Worm (Caenorhabditis elegans) whole organism, midembryonic: Measurements from ENCODE around the gene his-70.

Source experiments
- T22C8.4 ChIP-seq: fragments of 200-800 bp; sonication (Bioruptor generic); IDR thresholded peaks from 2 replicates; pipeline ENCODE4 v1.3.6; 2022; ENCODE audit warnings: missing genetic modification characterization, missing compliant biosample characterization
- cog-1 ChIP-seq: sonication (generic microtip); optimal IDR thresholded peaks from 2 replicates; lab custom pipeline; 2016; ENCODE audit warnings: missing genetic modification characterization, missing compliant biosample characterization
- flt-1 ChIP-seq: fragments of 200-800 bp; sonication (Bioruptor generic); IDR thresholded peaks from 2 replicates; pipeline ENCODE4 v1.3.6; 2022; ENCODE audit warnings: missing genetic modification characterization, missing compliant biosample characterization
- klf-2 ChIP-seq: fragments of 200-800 bp; sonication (Bioruptor generic); conservative IDR thresholded peaks from 2 replicates; pipeline ENCODE4 v1.3.6; 2022; ENCODE audit warnings: missing genetic modification reagents, missing genetic modification characterization, missing compliant biosample characterization
- med-1 ChIP-seq: sonication (generic microtip); optimal IDR thresholded peaks from 2 replicates; lab custom pipeline; 2017; ENCODE audit warnings: missing genetic modification characterization, mild to moderate bottlenecking, missing compliant biosample characterization, antibody characterized with exemption, missing genetic modification reagents; ENCODE audit not compliant: insufficient read depth
- ref-1 ChIP-seq: fragments of 200-800 bp; sonication (Bioruptor generic); conservative IDR thresholded peaks from 2 replicates; pipeline ENCODE4 v1.3.6; 2022; ENCODE audit warnings: missing genetic modification reagents, missing genetic modification characterization, missing compliant biosample characterization
- tab-1 ChIP-seq: fragments of 200-800 bp; sonication (Bioruptor generic); IDR thresholded peaks from 2 replicates; pipeline ENCODE4 v1.3.6; 2022; ENCODE audit warnings: missing genetic modification characterization, missing compliant biosample characterization
- ztf-23 ChIP-seq: fragments of 200-800 bp; sonication (Bioruptor generic); IDR thresholded peaks from 2 replicates; pipeline ENCODE4 v1.3.6; 2022; ENCODE audit warnings: missing genetic modification reagents, missing genetic modification characterization, missing compliant biosample characterization
- ztf-29 ChIP-seq: fragments of 200-800 bp; sonication (Bioruptor generic); IDR thresholded peaks from 2 replicates; pipeline ENCODE4 v1.3.6; 2022; ENCODE audit warnings: missing genetic modification reagents, missing genetic modification characterization, missing compliant biosample characterization

Gene his-70

ce11 chrIII:4096370-4096842 lies 36.5 kb upstream of the his-70 start:
- TF ChIP-seq klf-2 (no peak), ztf-29 (GFP tag; lab: Robert Waterston, UW) (no peak), flt-1 (GFP tag; lab: Robert Waterston, UW) (no peak), med-1 (GFP tag; lab: Kevin White, UChicago) (no peak), ref-1 (no peak), cog-1 (tag; lab: Kevin White, UChicago) (no peak), ztf-23 (GFP tag; lab: Robert Waterston, UW) (no peak), tab-1 (no peak), T22C8.4 (GFP tag; lab: Robert Waterston, UW) (no peak)

ce11 chrIII:4095441-4096095 lies 35.6 kb upstream of the his-70 start, which contains the start of gene C03C10.7:
Gene C03C10.7 (plus strand): TSS chrIII:4096045.
- TF ChIP-seq cog-1 (tag; lab: Kevin White, UChicago) (no peak), ref-1 (no peak), med-1 (GFP tag; lab: Kevin White, UChicago) (no peak), flt-1 (GFP tag; lab: Robert Waterston, UW) (no peak), ztf-29 (GFP tag; lab: Robert Waterston, UW) (no peak), tab-1 (no peak)

- TF ChIP-seq flt-1 (GFP tag; lab: Robert Waterston, UW) (no peak), cog-1 (tag; lab: Kevin White, UChicago) (no peak), klf-2 (no peak), med-1 (GFP tag; lab: Kevin White, UChicago) (no peak), tab-1 (no peak), ref-1 (no peak), ztf-29 (GFP tag; lab: Robert Waterston, UW) (no peak), ztf-23 (GFP tag; lab: Robert Waterston, UW) (no peak), T22C8.4 (GFP tag; lab: Robert Waterston, UW) (no peak)
These were observed 34.8 kb upstream of the his-70 start, which contains the start of gene rnr-2 for ce11 chrIII:4094681-4095080. Gene rnr-2 (minus strand): TSS chrIII:4094921.

DNA sequence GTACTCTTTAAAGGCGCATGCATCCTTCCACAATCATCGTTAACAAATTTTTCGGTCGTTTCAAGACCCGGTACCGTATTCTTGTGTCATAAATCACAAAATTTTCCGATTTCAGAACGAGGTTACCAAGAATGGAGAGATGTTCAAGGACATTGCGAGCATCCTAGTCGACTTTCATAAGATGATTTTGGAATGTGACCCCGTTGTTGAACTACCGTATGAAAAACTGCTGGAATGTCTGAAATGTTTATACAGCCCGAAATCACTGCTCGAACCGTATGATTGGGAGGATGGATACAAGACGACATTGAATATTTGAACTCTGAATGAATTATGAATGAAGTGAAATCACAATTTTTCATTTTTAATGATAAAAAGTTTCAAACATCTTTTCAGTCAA lies 33.0 kb upstream of the his-70 start:
- TF ChIP-seq ztf-23 (GFP tag; lab: Robert Waterston, UW), result no peak
- TF ChIP-seq ref-1, result no peak
- TF ChIP-seq med-1 (GFP tag; lab: Kevin White, UChicago), result no peak
- no peak for TF ChIP-seq ztf-29 (GFP tag; lab: Robert Waterston, UW)
- no peak for TF ChIP-seq cog-1 (tag; lab: Kevin White, UChicago)
- TF ChIP-seq T22C8.4 (GFP tag; lab: Robert Waterston, UW), result no peak
- no peak for TF ChIP-seq klf-2
- no peak for TF ChIP-seq flt-1 (GFP tag; lab: Robert Waterston, UW)
- TF ChIP-seq tab-1, result no peak

DNA sequence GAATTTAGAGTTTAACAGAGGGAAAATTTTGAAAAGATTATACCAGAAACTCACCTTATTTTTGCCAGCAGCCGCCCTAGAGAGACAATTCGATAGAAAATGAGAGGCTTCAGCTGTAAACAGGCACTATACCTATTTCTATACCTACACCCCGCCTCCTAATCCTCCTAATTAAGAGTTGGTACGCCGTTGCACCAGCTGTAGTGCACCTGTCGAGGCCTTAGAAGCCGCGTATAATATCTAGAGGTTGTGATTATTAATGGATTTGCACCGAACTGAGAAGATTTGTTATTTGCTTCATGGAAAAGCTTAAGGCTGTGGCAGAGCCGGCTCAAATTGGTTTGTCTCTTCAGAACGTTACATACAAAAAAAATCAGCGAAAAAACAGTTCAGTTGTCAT lies 32.1 kb upstream of the his-70 start, which contains the start of gene C03C10.5:
C03C10.5 (minus strand) TSS at position 101 of the 400 bp plus-strand sequence.
- TF ChIP-seq cog-1 (tag; lab: Kevin White, UChicago) (no peak), med-1 (GFP tag; lab: Kevin White, UChicago) (no peak), klf-2 (no peak), tab-1 (no peak)

ce11 chrIII:4090773-4091172 lies 30.9 kb upstream of the his-70 start, which contains the start of gene C03C10.2:
Gene C03C10.2 (plus strand): TSS chrIII:4091073.
- TF ChIP-seq cog-1 (tag; lab: Kevin White, UChicago), result no peak
- no peak for TF ChIP-seq klf-2
- TF ChIP-seq flt-1 (GFP tag; lab: Robert Waterston, UW), result no peak
- TF ChIP-seq ref-1, result no peak

DNA sequence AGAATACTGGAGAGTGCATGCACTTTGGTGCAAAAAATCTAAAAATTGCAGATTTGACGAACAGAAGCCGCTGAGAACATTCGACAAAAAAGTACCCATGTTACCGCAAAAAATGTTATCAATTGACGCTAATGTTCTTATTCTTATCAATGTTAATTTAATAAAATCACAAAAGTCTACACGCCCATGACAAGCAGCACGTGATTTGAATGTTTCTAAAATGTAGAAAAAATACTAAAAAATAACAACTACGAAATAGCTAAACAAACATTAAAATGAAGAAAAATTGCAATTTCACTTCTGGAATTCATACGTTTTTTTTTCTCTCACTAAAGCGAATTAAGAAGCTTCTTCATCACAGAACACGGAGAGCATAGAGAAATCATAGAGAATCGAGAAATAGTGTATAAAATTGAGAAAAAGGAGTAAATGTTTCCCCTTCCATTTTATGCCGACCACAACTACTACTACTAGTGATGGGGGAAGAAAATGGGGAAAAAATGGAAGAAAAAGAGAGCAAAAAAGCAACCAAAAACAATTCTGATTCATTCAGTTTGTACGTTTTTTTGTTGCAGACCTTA lies 28.5 kb upstream of the his-70 start:
- TF ChIP-seq T22C8.4 (GFP tag; lab: Robert Waterston, UW) (no peak), tab-1 (no peak), ztf-29 (GFP tag; lab: Robert Waterston, UW) (no peak), ztf-23 (GFP tag; lab: Robert Waterston, UW) (no peak), ref-1 (no peak), flt-1 (GFP tag; lab: Robert Waterston, UW) (no peak)

ce11 chrIII:4087565-4087964 lies 27.6 kb upstream of the his-70 start:
- TF ChIP-seq ref-1 (no peak), med-1 (GFP tag; lab: Kevin White, UChicago) (no peak), cog-1 (tag; lab: Kevin White, UChicago) (peak; percentile 74)

DNA sequence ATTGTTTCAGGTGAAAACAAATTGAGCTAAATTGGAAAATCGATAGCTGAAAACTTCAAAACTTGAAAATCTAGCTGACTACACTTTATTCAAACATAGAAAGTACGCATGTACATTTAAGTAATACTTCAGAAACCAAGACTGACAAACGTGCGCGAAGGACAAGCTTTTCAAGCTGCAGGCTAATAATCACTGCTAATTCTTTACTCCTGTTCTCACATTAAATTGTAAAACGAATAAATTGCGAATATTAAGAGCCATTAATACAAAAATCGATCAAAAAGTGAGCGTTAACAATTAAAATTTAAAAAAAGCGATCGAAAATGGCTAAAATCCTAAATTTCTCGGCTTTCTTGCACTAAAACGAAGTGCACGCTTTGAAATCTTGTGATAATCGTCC lies 27.1 kb upstream of the his-70 start:
- TF ChIP-seq T22C8.4 (GFP tag; lab: Robert Waterston, UW), result no peak

ce11 chrIII:4086536-4086935 lies 26.6 kb upstream of the his-70 start, which contains the start of gene kin-19:
Gene kin-19 (minus strand): TSS chrIII:4086636.
- TF ChIP-seq ztf-29 (GFP tag; lab: Robert Waterston, UW), result no peak
- no peak for TF ChIP-seq ztf-23 (GFP tag; lab: Robert Waterston, UW)
- TF ChIP-seq med-1 (GFP tag; lab: Kevin White, UChicago), result no peak
- TF ChIP-seq cog-1 (tag; lab: Kevin White, UChicago), result no peak
- TF ChIP-seq klf-2, result no peak
- no peak for TF ChIP-seq T22C8.4 (GFP tag; lab: Robert Waterston, UW)
- TF ChIP-seq tab-1, result no peak
- no peak for TF ChIP-seq flt-1 (GFP tag; lab: Robert Waterston, UW)
- no peak for TF ChIP-seq ref-1
